Fruit fly (Drosophila melanogaster) whole organism, pupa: ENCODE results near the gene iav.

Experiments used
- CG10348 ChIP-seq: fragments of 200-800 bp; sonication (Bioruptor generic); IDR thresholded peaks from 2 replicates; pipeline ENCODE4 v1.3.6; 2022; ENCODE audit warnings: missing biosample characterization, missing genetic modification characterization
- CG12605 ChIP-seq: fragments of 200-800 bp; sonication (Bioruptor generic); IDR thresholded peaks from 2 replicates; pipeline ENCODE4 v1.3.6; 2022; ENCODE audit warnings: missing biosample characterization, missing genetic modification characterization
- CG13204 ChIP-seq: fragments of 200-800 bp; sonication (Bioruptor generic); optimal IDR thresholded peaks from 2 replicates; lab custom pipeline; 2018; ENCODE audit warnings: missing biosample characterization, mild to moderate bottlenecking, missing genetic modification characterization, moderate library complexity
- CG8301 ChIP-seq: fragments of 200-800 bp; sonication (Bioruptor generic); optimal IDR thresholded peaks from 2 replicates; lab custom pipeline; 2018; ENCODE audit warnings: missing biosample characterization, mild to moderate bottlenecking, missing genetic modification characterization
- CG9948 ChIP-seq: fragments of 200-800 bp; sonication (Bioruptor generic); optimal IDR thresholded peaks from 2 replicates; lab custom pipeline; 2018; ENCODE audit warnings: missing biosample characterization, mild to moderate bottlenecking, missing genetic modification characterization, moderate library complexity
- EcR ChIP-seq: fragments of 200-800 bp; sonication (Bioruptor generic); optimal IDR thresholded peaks from 3 replicates; lab custom pipeline; 2019; ENCODE audit warnings: missing biosample characterization, missing genetic modification characterization, mild to moderate bottlenecking, moderate library complexity, missing genetic modification reagents
- Snoo ChIP-seq: fragments of 200-800 bp; sonication (Bioruptor generic); optimal IDR thresholded peaks from 3 replicates; lab custom pipeline; 2017; ENCODE audit warnings: missing biosample characterization, mild to moderate bottlenecking, missing genetic modification characterization, inconsistent platforms
- fd96Ca ChIP-seq: fragments of 200-800 bp; sonication (Bioruptor generic); IDR thresholded peaks from 3 replicates; pipeline ENCODE4 v1.3.6; 2022; ENCODE audit warnings: missing biosample characterization, missing genetic modification characterization
- gl ChIP-seq: fragments of 200-800 bp; sonication (Bioruptor generic); optimal IDR thresholded peaks from 2 replicates; lab custom pipeline; 2018; ENCODE audit warnings: missing biosample characterization, mild to moderate bottlenecking, missing genetic modification characterization

DNA sequence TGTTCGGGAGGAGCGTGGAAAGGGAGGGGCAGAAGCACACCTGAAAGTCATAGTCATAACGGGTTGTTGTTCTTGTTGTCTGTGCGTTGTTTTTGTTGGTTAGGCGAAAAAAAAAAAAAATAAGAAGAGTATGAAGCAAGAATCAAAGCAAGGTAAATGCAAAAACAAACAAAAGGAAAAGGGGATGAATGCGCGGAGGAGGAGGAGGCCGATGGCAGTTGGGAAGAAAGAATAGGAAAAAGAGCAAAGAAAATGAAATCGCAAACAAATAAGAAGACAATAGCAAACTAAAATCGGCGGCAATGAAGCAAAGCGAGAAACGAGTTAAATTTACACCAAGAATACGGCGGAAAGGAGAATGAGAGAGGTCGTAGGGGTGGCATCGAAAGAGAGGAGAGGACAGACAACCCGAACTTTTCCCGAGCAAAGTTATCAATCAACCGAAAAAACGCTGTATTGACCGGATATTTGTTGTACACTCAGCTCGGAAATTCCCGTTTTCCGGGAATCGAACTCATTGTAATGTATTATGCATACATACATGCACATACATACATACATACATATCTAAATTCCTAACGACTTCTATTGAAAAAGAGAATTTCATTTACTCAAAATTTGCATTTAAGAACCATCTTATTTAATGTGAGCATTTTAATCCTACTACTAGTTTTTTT is 46.8 kb downstream of the iav start:
- TF ChIP-seq CG9948: peak; percentile 12
- TF ChIP-seq EcR (GFP tag; lab: Kevin White, UChicago): no peak
- TF ChIP-seq CG10348: no peak
- TF ChIP-seq gl (tag; lab: Kevin White, UChicago): peak; percentile 18
- TF ChIP-seq fd96Ca (GFP tag; lab: Robert Waterston, UW): 0 out of 3 replicates have a peak, but pooled peaks have one; percentile 14
- TF ChIP-seq Snoo (tag; lab: Kevin White, UChicago): no peak
- peak; percentile 30 for TF ChIP-seq CG8301
- TF ChIP-seq CG12605 (GFP tag; lab: Robert Waterston, UW): peak; percentile 38; the same call in 1 of the 2 replicates
- no peak for TF ChIP-seq CG13204 (GFP tag; lab: Kevin White, UChicago)
